Fruit fly (Drosophila melanogaster): Measurements from ENCODE around the gene CG32228.

The CG32228 gene

dm6 chr3L:20313469-20313868, 47.9 kb downstream of the CG32228 start, which contains the start of gene alphaSnap:
Gene alphaSnap (plus strand): TSS chr3L:20313632.
- TF ChIP-seq Crg-1 (GFP tag; optimal IDR thresholded peaks at IDR 0.05) (peak; percentile 63), CG14711 (tag; optimal IDR thresholded peaks at IDR 0.05) (peak; percentile 43), Mnt (GFP tag; optimal IDR thresholded peaks at IDR 0.05) (peak; percentile 29), cnc (optimal IDR thresholded peaks at IDR 0.05) (no peak), CG5204 (GFP tag; optimal IDR thresholded peaks at IDR 0.05) (no peak), pad (GFP tag; optimal IDR thresholded peaks at IDR 0.05) (peak; percentile 18), CG7101 (tag; optimal IDR thresholded peaks at IDR 0.05) (peak; percentile 45), CG12768 (GFP tag; optimal IDR thresholded peaks at IDR 0.05) (no peak), Hr96 (GFP tag; optimal IDR thresholded peaks at IDR 0.05) (peak; percentile 29), toe (GFP tag; optimal IDR thresholded peaks at IDR 0.05) (peak; percentile 15), bab1 (GFP tag; optimal IDR thresholded peaks at IDR 0.05) (peak; percentile 43), CG7045 (GFP tag; optimal IDR thresholded peaks at IDR 0.05) (no peak), CG1620 (GFP tag; optimal IDR thresholded peaks at IDR 0.05) (peak; percentile 71), kay (GFP tag; ENCODE audit: borderline replicate concordance) (no peak), Clk (GFP tag; optimal IDR thresholded peaks at IDR 0.05) (no peak), tj (GFP tag; optimal IDR thresholded peaks at IDR 0.05) (peak; percentile 6), ovo (GFP tag; optimal IDR thresholded peaks at IDR 0.05) (peak; percentile 15), CG33017 (tag; optimal IDR thresholded peaks at IDR 0.05) (no peak), cic (GFP tag; optimal IDR thresholded peaks at IDR 0.05) (no peak), CG11617 (GFP tag; optimal IDR thresholded peaks at IDR 0.05) (no peak)

- TF ChIP-seq cnc (optimal IDR thresholded peaks at IDR 0.05) = no peak
- peak; percentile 64 for TF ChIP-seq kay (GFP tag; ENCODE audit: borderline replicate concordance)
- no peak for TF ChIP-seq CG1620 (GFP tag; optimal IDR thresholded peaks at IDR 0.05)
- TF ChIP-seq ovo (GFP tag; optimal IDR thresholded peaks at IDR 0.05) = no peak
- TF ChIP-seq Clk (GFP tag; optimal IDR thresholded peaks at IDR 0.05) = no peak
- no peak for TF ChIP-seq Crg-1 (GFP tag; optimal IDR thresholded peaks at IDR 0.05)
- peak; percentile 78 for TF ChIP-seq cic (GFP tag; optimal IDR thresholded peaks at IDR 0.05)
- no peak for TF ChIP-seq CG7045 (GFP tag; optimal IDR thresholded peaks at IDR 0.05)
- TF ChIP-seq CG5204 (GFP tag; optimal IDR thresholded peaks at IDR 0.05) = no peak
- TF ChIP-seq tj (GFP tag; optimal IDR thresholded peaks at IDR 0.05) = no peak
- no peak for TF ChIP-seq Hr96 (GFP tag; optimal IDR thresholded peaks at IDR 0.05)
- peak; percentile 23 for TF ChIP-seq CG33017 (tag; optimal IDR thresholded peaks at IDR 0.05)
- peak; percentile 4 for TF ChIP-seq toe (GFP tag; optimal IDR thresholded peaks at IDR 0.05)
- TF ChIP-seq CG12768 (GFP tag; optimal IDR thresholded peaks at IDR 0.05) = peak; percentile 80
- no peak for TF ChIP-seq CG14711 (tag; optimal IDR thresholded peaks at IDR 0.05)
- no peak for TF ChIP-seq CG7101 (tag; optimal IDR thresholded peaks at IDR 0.05)
- no peak for TF ChIP-seq pad (GFP tag; optimal IDR thresholded peaks at IDR 0.05)
- TF ChIP-seq CG11617 (GFP tag; optimal IDR thresholded peaks at IDR 0.05) = no peak
- TF ChIP-seq Mnt (GFP tag; optimal IDR thresholded peaks at IDR 0.05) = peak; percentile 60
- no peak for TF ChIP-seq bab1 (GFP tag; optimal IDR thresholded peaks at IDR 0.05)
Measured at dm6 chr3L:20316956-20317589, 51.5 kb downstream of the CG32228 start, which contains the start of gene Spn77Ba. Gene Spn77Ba (plus strand): TSS chr3L:20317190.

dm6 chr3L:20317751-20318150, 52.1 kb downstream of the CG32228 start:
- TF ChIP-seq kay (GFP tag; ENCODE audit: borderline replicate concordance) (peak; percentile 36), toe (GFP tag; optimal IDR thresholded peaks at IDR 0.05) (no peak), cic (GFP tag; optimal IDR thresholded peaks at IDR 0.05) (peak; percentile 79)
